Worm (Caenorhabditis elegans): Measurements from ENCODE around the gene F35B12.10.

F35B12.10 gene

DNA sequence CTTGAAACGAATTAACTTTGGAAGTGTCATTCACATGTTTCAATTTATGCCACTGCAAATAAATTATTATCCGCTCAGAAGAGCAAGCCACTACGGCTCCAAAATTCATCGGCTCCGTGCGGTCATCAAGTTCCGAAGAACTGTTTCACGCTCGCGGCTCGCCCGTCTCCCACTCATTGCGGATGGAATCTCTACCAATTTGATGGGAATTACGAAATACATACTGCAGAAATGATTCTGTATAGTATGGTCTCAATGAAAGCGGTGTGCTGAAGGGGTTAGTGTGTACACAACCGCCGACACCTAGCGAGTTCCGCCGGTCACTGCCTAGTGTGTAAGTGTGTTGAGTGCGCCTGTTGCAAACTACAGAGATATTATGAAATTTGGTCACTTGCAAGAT is 44.0 kb downstream of the F35B12.10 start (continued):
- no peak for TF ChIP-seq mdl-1 (tag; optimal IDR thresholded peaks at IDR 0.05)
- no peak for TF ChIP-seq mbf-1 (tag; optimal IDR thresholded peaks at IDR 0.05)
- peak; percentile 49 for TF ChIP-seq nhr-21 (tag; optimal IDR thresholded peaks at IDR 0.05)
- no peak for TF ChIP-seq ztf-4 (tag; optimal IDR thresholded peaks at IDR 0.05)
- TF ChIP-seq nhr-6 (tag; optimal IDR thresholded peaks at IDR 0.05): no peak

DNA sequence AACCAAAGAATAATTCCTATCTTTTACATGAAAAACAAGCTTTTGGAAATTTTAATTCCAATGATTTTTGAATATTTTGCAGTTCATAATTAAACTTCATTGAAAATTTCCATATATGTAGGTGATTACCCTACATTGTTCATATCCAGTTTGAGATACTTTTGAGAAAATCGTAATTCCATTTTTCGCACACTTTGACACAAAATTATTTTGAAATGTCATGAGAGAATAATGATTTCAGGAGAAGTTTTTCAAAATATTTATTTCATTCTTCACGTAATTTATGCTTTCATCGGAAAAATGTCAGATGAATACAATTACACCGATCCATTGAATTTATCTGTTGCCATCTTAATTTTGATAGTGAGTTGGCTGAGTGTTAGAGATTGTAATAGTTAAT is 45.9 kb downstream of the F35B12.10 start, which contains the start of gene srx-88:
TSS of gene srx-88 (plus strand) at position 301 of the 400 bp plus-strand sequence.
- no peak for TF ChIP-seq sem-4 (tag; optimal IDR thresholded peaks at IDR 0.05)
- no peak for TF ChIP-seq zag-1 (tag; optimal IDR thresholded peaks at IDR 0.05)
- TF ChIP-seq nhr-129 (tag; optimal IDR thresholded peaks at IDR 0.05): no peak
- no peak for TF ChIP-seq lin-39 (tag; optimal IDR thresholded peaks at IDR 0.05)
- no peak for TF ChIP-seq fos-1 (tag; optimal IDR thresholded peaks at IDR 0.05)
- no peak for TF ChIP-seq elt-1 (tag; optimal IDR thresholded peaks at IDR 0.05)
- TF ChIP-seq unc-55 (GFP tag; optimal IDR thresholded peaks at IDR 0.05): no peak
- no peak for TF ChIP-seq nhr-237 (tag; optimal IDR thresholded peaks at IDR 0.05)
- TF ChIP-seq alr-1 (tag; optimal IDR thresholded peaks at IDR 0.05): no peak
- TF ChIP-seq dmd-4 (tag; optimal IDR thresholded peaks at IDR 0.05): no peak
- no peak for TF ChIP-seq ZK546.5 (tag; optimal IDR thresholded peaks at IDR 0.05)
- TF ChIP-seq mab-5 (tag; optimal IDR thresholded peaks at IDR 0.05): no peak
- no peak for TF ChIP-seq skn-1 (tag; optimal IDR thresholded peaks at IDR 0.05)
- TF ChIP-seq sma-3 (GFP tag; optimal IDR thresholded peaks at IDR 0.05): no peak
- TF ChIP-seq snpc-4 (tag; optimal IDR thresholded peaks at IDR 0.05): no peak

DNA sequence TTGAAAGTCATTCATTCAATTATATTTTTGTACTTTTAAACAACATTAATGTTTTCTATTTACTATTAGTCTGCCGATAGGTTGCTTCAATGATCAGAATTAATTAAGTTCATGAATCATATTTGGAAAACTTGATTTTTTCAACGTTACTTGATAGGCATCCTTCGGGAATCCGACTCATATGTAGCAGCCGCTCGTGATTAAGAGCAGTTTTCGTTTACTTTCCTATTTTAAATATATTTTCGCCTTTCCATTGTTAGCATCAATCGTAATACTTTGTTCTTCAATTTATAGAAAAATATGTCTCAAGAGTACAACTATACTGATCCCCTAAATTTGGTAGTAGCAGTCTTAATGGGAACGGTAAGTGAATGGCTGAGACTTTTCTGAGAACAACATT is 48.2 kb downstream of the F35B12.10 start, which contains the start of gene srx-90:
TSS of gene srx-90 (plus strand) at position 301 of the 400 bp plus-strand sequence.
- TF ChIP-seq ztf-11 (tag; optimal IDR thresholded peaks at IDR 0.05): no peak
- TF ChIP-seq gmeb-1 (tag; optimal IDR thresholded peaks at IDR 0.05): no peak
- no peak for TF ChIP-seq lin-39 (tag; optimal IDR thresholded peaks at IDR 0.05)
- TF ChIP-seq unc-39 (tag; optimal IDR thresholded peaks at IDR 0.05): no peak
- no peak for TF ChIP-seq dmd-4 (tag; optimal IDR thresholded peaks at IDR 0.05)
- TF ChIP-seq nhr-12 (tag; optimal IDR thresholded peaks at IDR 0.05): no peak
- no peak for TF ChIP-seq lsy-2 (tag; optimal IDR thresholded peaks at IDR 0.05)
- no peak for TF ChIP-seq elt-3 (tag; optimal IDR thresholded peaks at IDR 0.05)
- no peak for TF ChIP-seq nhr-10 (tag; optimal IDR thresholded peaks at IDR 0.05)
- no peak for TF ChIP-seq nhr-6 (tag; optimal IDR thresholded peaks at IDR 0.05)
- no peak for TF ChIP-seq ama-1 (optimal IDR thresholded peaks at IDR 0.05)
- TF ChIP-seq nhr-77 (tag; optimal IDR thresholded peaks at IDR 0.05): no peak
- TF ChIP-seq fos-1 (tag; optimal IDR thresholded peaks at IDR 0.05): no peak
- no peak for TF ChIP-seq Y55F3AM.14 (GFP tag; optimal IDR thresholded peaks at IDR 0.05)
- TF ChIP-seq ztf-4 (tag; optimal IDR thresholded peaks at IDR 0.05): no peak
- TF ChIP-seq nhr-21 (tag; optimal IDR thresholded peaks at IDR 0.05): no peak
- no peak for TF ChIP-seq nhr-11 (tag; optimal IDR thresholded peaks at IDR 0.05)
